Fruit fly (Drosophila melanogaster): Measurements from ENCODE around the gene CG44000.

dm6 chr2L:5028091-5028490 is 15.0 kb upstream of the CG44000 start, which contains the start of gene vkg:
- TF ChIP-seq CG12605 (GFP tag; IDR thresholded peaks at IDR 0.05) (no peak), CG15710 (tag; optimal IDR thresholded peaks at IDR 0.05) (no peak), CG4496 (GFP tag; IDR thresholded peaks at IDR 0.05) (no peak), Ets98B (GFP tag; IDR thresholded peaks at IDR 0.05) (no peak), rn (GFP tag; IDR thresholded peaks at IDR 0.05) (no peak), Pif1A (GFP tag; optimal IDR thresholded peaks at IDR 0.05) (no peak), CG13204 (GFP tag; optimal IDR thresholded peaks at IDR 0.05) (no peak), EcR (GFP tag; optimal IDR thresholded peaks at IDR 0.05) (no peak), CG14655 (GFP tag; optimal IDR thresholded peaks at IDR 0.05) (no peak), fd96Ca (GFP tag; IDR thresholded peaks at IDR 0.05) (no peak), CG10348 (GFP tag; IDR thresholded peaks at IDR 0.05) (no peak), gl (tag; optimal IDR thresholded peaks at IDR 0.05) (no peak), Pif1B (GFP tag; optimal IDR thresholded peaks at IDR 0.05) (no peak)

Measured in whole organism, pupa.